Worm (Caenorhabditis elegans): ENCODE measurements around the gene F37A4.6.

ce11 chrIII:6695189-6695588 lies 10.4 kb upstream of the F37A4.6 start:
- TF ChIP-seq med-1 (GFP tag; optimal IDR thresholded peaks at IDR 0.05; ENCODE audit: insufficient read depth): no peak
- no peak for TF ChIP-seq cog-1 (tag; optimal IDR thresholded peaks at IDR 0.05)
